Worm (Caenorhabditis elegans): ENCODE data around the gene acp-5.

DNA sequence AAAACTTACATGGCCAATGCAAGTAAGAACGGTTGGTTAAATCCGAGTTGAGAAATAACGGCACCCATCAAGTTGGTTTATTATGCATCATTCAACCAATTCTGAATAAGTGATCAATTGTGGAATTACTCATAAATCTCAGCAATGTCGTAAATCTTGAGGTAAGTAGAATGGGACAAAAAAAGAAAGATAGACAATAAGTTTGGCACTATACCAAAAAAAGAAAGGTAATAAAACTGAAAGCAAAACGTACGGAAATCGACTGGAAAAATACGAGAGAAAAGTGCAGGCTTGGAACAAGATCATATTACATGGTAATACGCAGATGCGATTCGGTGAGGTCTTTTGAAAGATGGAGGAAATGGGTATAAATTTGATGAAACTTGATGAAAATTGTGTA is 30.5 kb upstream of the acp-5 start, which contains the start of gene F46G11.4:
- TF ChIP-seq cog-1 (tag; optimal IDR thresholded peaks at IDR 0.05) (no peak), T22C8.4 (GFP tag; IDR thresholded peaks at IDR 0.05) (no peak), ztf-29 (GFP tag; IDR thresholded peaks at IDR 0.05) (no peak), ztf-23 (GFP tag; IDR thresholded peaks at IDR 0.05) (no peak), flt-1 (GFP tag; IDR thresholded peaks at IDR 0.05) (no peak), tab-1 (GFP tag; IDR thresholded peaks at IDR 0.05) (no peak)
